Fruit fly (Drosophila melanogaster): ENCODE measurements around the gene CG31251.
A peak's percentile ranks its signal among the peaks of the same experiment; 100 is the strongest.

Gene CG31251

DNA sequence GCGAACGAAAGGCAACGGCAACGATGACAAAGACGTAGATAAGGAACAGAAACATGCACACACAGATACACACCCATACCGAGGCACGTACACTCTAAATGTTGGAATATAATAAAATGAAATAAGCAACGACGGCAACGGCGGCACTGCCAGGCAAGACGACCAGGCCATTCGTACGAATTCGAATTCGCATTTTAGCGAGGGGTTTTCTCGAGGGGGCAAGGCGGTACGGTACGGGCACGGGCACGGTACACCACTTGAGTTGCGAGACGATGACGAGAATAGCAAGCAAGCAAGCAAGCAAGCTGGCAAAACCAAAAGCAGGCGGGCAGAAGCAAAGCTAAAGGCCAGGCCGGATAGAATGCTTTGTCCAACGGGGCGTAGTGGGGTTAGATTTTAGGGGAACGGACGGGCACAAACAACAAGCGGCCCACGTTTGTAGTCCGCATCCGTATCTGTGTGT lies 16.4 kb upstream of the CG31251 start (continued):
- peak; percentile 11 for TF ChIP-seq ems (GFP tag; optimal IDR thresholded peaks at IDR 0.05)
- 0 out of 2 replicates have a peak, but pooled peaks have one; percentile 4 for TF ChIP-seq sob (GFP tag; IDR thresholded peaks at IDR 0.05)
- TF ChIP-seq CG10543 (GFP tag; optimal IDR thresholded peaks at IDR 0.05) = peak; percentile 81
- TF ChIP-seq CG13123 (GFP tag; optimal IDR thresholded peaks at IDR 0.05) = no peak
- no peak for TF ChIP-seq Side (GFP tag; optimal IDR thresholded peaks at IDR 0.05)
- TF ChIP-seq pros (GFP tag; optimal IDR thresholded peaks at IDR 0.05) = peak; percentile 72
- TF ChIP-seq br (optimal IDR thresholded peaks at IDR 0.05) = no peak
- TF ChIP-seq sens (GFP tag) = peak; percentile 83
- peak; percentile 25 for TF ChIP-seq B-H2 (GFP tag; optimal IDR thresholded peaks at IDR 0.05)
- no peak for TF ChIP-seq Tbp (GFP tag; optimal IDR thresholded peaks at IDR 0.05)
- TF ChIP-seq HmgZ (tag; optimal IDR thresholded peaks at IDR 0.05) = peak; percentile 35
- TF ChIP-seq CHES-1-like (GFP tag; optimal IDR thresholded peaks at IDR 0.05) = no peak
- peak; percentile 12; the same call in 1 of the 2 replicates for TF ChIP-seq CG13287 (GFP tag; IDR thresholded peaks at IDR 0.05; ENCODE audit: partially characterized antibody)
- 0 out of 4 replicates have a peak, but pooled peaks have one; percentile 83 for TF ChIP-seq chinmo (GFP tag; IDR thresholded peaks at IDR 0.05; ENCODE audit: partially characterized antibody)
- TF ChIP-seq CoRest (tag; optimal IDR thresholded peaks at IDR 0.05) = peak; percentile 11
- TF ChIP-seq knrl (GFP tag; IDR thresholded peaks at IDR 0.05; ENCODE audit: partially characterized antibody) = peak; percentile 32; the same call in 1 of the 3 replicates
- TF ChIP-seq Xrp1 (GFP tag; IDR thresholded peaks at IDR 0.05) = no peak
- no peak for TF ChIP-seq CG43689 (GFP tag; IDR thresholded peaks at IDR 0.05)
- TF ChIP-seq slbo (GFP tag; IDR thresholded peaks at IDR 0.05) = peak; percentile 18; the same call in 1 of the 2 replicates
- TF ChIP-seq row (GFP tag; IDR thresholded peaks at IDR 0.05) = 0 out of 3 replicates have a peak, but pooled peaks have one; percentile 10
- TF ChIP-seq Scr (GFP tag; IDR thresholded peaks at IDR 0.05; ENCODE audit: partially characterized antibody) = peak; percentile 35; the same call in 1 of the 2 replicates
- TF ChIP-seq hb (GFP tag; IDR thresholded peaks at IDR 0.05; ENCODE audit: partially characterized antibody) = no peak
- TF ChIP-seq pfk (GFP tag; optimal IDR thresholded peaks at IDR 0.05) = peak; percentile 58
- TF ChIP-seq CG3847 (GFP tag; IDR thresholded peaks at IDR 0.05) = no peak; the same call in 1 of the 2 replicates
- no peak for TF ChIP-seq phol (tag; optimal IDR thresholded peaks at IDR 0.05)
- TF ChIP-seq Opbp (GFP tag; IDR thresholded peaks at IDR 0.05; ENCODE audit: partially characterized antibody) = 0 out of 3 replicates have a peak, but pooled peaks have one; percentile 1
- no peak for TF ChIP-seq tio (GFP tag; optimal IDR thresholded peaks at IDR 0.05)
- peak; percentile 25; the same call in 1 of the 2 replicates for TF ChIP-seq MBD-R2 (GFP tag; IDR thresholded peaks at IDR 0.05)
- TF ChIP-seq Pdp1 (GFP tag; optimal IDR thresholded peaks at IDR 0.05) = peak in 1 of 2 experiments; percentile 40
- TF ChIP-seq CG4854 (GFP tag; optimal IDR thresholded peaks at IDR 0.05) = no peak

DNA sequence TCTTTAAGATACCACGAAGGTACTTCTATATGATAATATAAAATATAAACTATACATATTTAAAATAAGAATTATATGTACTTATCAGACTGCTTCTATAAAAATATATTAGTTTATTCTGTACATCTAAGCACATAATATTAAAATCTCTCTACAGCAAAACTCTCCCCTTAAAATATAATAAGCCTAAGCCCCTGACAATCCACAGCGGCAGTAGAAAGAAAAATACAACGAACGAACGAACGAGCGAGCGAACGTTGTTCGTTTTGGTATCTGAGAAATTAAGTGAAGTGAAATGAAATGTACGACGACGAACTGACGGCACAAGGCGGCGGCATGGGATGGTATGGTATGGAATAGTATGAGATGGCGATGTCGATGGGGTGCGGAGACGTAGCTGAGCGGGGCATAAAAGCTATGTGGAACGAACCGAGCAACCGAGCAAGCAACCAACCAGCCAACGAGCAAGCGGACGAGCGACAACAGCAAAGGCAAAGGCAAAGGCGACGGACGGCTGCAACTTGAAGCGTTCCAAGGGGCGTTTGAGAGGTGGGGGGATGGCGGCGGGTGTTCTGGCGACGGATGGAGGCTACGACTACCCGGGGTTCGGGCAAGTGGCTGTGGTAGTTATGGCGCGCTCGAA lies 15.9 kb upstream of the CG31251 start:
- TF ChIP-seq CG10321 (GFP tag; IDR thresholded peaks at IDR 0.05) (peak; percentile 83), Ada2b (GFP tag; IDR thresholded peaks at IDR 0.05) (peak; percentile 98), ERR (GFP tag; optimal IDR thresholded peaks at IDR 0.05) (no peak), HLHmδ (GFP tag; optimal IDR thresholded peaks at IDR 0.05) (no peak), CG10274 (GFP tag; optimal IDR thresholded peaks at IDR 0.05) (peak; percentile 90), CG10959 (GFP tag; IDR thresholded peaks at IDR 0.05) (peak; percentile 88), CG15073 (GFP tag; optimal IDR thresholded peaks at IDR 0.05) (peak; percentile 67), CG31224 (GFP tag; IDR thresholded peaks at IDR 0.05) (peak; percentile 96), Camta (GFP tag; optimal IDR thresholded peaks at IDR 0.05) (peak; percentile 28), HLH54F (GFP tag; optimal IDR thresholded peaks at IDR 0.05) (peak; percentile 82), CG8359 (GFP tag; optimal IDR thresholded peaks at IDR 0.05; ENCODE audit: borderline replicate concordance) (peak; percentile 91), CG6689 (GFP tag; IDR thresholded peaks at IDR 0.05) (peak; percentile 98), nmo (GFP tag; optimal IDR thresholded peaks at IDR 0.05) (peak; percentile 99), B-H1 (GFP tag; IDR thresholded peaks at IDR 0.05) (peak; percentile 97), CG12299 (tag; optimal IDR thresholded peaks at IDR 0.05) (peak; percentile 99), CG10209 (GFP tag; optimal IDR thresholded peaks at IDR 0.05) (peak; percentile 99), Scr (GFP tag; IDR thresholded peaks at IDR 0.05; ENCODE audit: partially characterized antibody) (no peak), chif (GFP tag; optimal IDR thresholded peaks at IDR 0.05) (peak; percentile 43 to 78), Awh (GFP tag; IDR thresholded peaks at IDR 0.05) (peak; percentile 98), CG4820 (GFP tag; optimal IDR thresholded peaks at IDR 0.05) (peak; percentile 95), zfh2 (GFP tag; optimal IDR thresholded peaks at IDR 0.05) (peak; percentile 83)
